Fruit fly (Drosophila melanogaster): Measurements from ENCODE around the gene CG11779.

CG11779 gene

dm6 chr3R:19147511-19148239, 12.0 kb downstream of the CG11779 start, which contains the start of gene Ppcs (continued):
- TF ChIP-seq sna (GFP tag; IDR thresholded peaks at IDR 0.05; ENCODE audit: partially characterized antibody) (peak; percentile 69; the same call in 1 of the 2 replicates), ash1 (GFP tag; optimal IDR thresholded peaks at IDR 0.05) (no peak), hkb (optimal IDR thresholded peaks at IDR 0.05) (no peak), hkb (GFP tag; IDR thresholded peaks at IDR 0.05) (no peak; the same call in 1 of the 2 replicates), Ets65A (GFP tag) (peak; percentile 93), CG17568 (GFP tag; optimal IDR thresholded peaks at IDR 0.05) (no peak), CHES-1-like (GFP tag; optimal IDR thresholded peaks at IDR 0.05) (peak; percentile 65), CG4404 (GFP tag; IDR thresholded peaks at IDR 0.05) (no peak; the same call in 1 of the 2 replicates), CkIIα-i1 (GFP tag; IDR thresholded peaks at IDR 0.05) (no peak), Nf-YB (GFP tag; optimal IDR thresholded peaks at IDR 0.05) (peak; percentile 28), CG10979 (tag; optimal IDR thresholded peaks at IDR 0.05) (peak; percentile 43), z (GFP tag; IDR thresholded peaks at IDR 0.05) (no peak; the same call in 2 of the 3 replicates), Bdp1 (GFP tag; optimal IDR thresholded peaks at IDR 0.05) (peak; percentile 19), rib (GFP tag; IDR thresholded peaks at IDR 0.05) (peak; percentile 64; the same call in 1 of the 2 replicates), unpg (GFP tag; optimal IDR thresholded peaks at IDR 0.05) (peak; percentile 20), CG13624 (GFP tag; optimal IDR thresholded peaks at IDR 0.05) (peak; percentile 83)

DNA sequence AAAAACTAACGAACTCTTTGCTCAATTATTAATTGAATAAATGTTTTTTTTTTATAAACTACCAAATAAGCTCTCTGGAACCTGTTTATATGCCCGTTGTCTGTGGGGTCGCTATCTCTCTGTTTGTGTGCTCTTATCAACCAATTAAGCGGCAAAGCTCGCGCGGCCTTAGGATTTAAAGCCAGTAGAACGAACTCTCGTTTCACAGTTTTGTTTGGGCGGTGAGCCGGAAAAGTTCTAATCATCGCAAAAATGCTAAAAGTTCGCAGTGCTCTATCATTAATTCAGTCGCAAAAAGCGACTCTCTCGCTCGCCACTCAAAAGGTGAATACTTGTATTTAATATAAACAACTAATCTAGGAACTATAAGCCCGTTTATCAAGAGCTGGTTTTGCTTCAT, 24.7 kb downstream of the CG11779 start, which contains the start of gene Cyp12a4:
Gene Cyp12a4, plus strand, starts transcription at position 202 of the 400 bp plus-strand sequence.
- TF ChIP-seq CG18599 (GFP tag; optimal IDR thresholded peaks at IDR 0.05) (peak; percentile 8), rib (GFP tag; IDR thresholded peaks at IDR 0.05) (peak; percentile 56; the same call in 1 of the 2 replicates), sug (tag; optimal IDR thresholded peaks at IDR 0.05) (peak; percentile 78), exex (tag; optimal IDR thresholded peaks at IDR 0.05) (peak; percentile 76), sens (GFP tag) (peak; percentile 21), Trl (optimal IDR thresholded peaks at IDR 0.05) (peak in 1 of 2 experiments; percentile 16), Trl (GFP tag; optimal IDR thresholded peaks at IDR 0.05) (no peak), lab (GFP tag; optimal IDR thresholded peaks at IDR 0.05) (peak; percentile 38), Hr39 (optimal IDR thresholded peaks at IDR 0.05) (no peak), ftz-f1 (GFP tag; optimal IDR thresholded peaks at IDR 0.05) (no peak), NK7.1 (GFP tag; optimal IDR thresholded peaks at IDR 0.05) (no peak), NFAT (GFP tag; IDR thresholded peaks at IDR 0.05) (no peak), Adf1 (GFP tag; IDR thresholded peaks at IDR 0.05) (peak; percentile 15; the same call in 1 of the 2 replicates), Med (GFP tag) (peak; percentile 23)

DNA sequence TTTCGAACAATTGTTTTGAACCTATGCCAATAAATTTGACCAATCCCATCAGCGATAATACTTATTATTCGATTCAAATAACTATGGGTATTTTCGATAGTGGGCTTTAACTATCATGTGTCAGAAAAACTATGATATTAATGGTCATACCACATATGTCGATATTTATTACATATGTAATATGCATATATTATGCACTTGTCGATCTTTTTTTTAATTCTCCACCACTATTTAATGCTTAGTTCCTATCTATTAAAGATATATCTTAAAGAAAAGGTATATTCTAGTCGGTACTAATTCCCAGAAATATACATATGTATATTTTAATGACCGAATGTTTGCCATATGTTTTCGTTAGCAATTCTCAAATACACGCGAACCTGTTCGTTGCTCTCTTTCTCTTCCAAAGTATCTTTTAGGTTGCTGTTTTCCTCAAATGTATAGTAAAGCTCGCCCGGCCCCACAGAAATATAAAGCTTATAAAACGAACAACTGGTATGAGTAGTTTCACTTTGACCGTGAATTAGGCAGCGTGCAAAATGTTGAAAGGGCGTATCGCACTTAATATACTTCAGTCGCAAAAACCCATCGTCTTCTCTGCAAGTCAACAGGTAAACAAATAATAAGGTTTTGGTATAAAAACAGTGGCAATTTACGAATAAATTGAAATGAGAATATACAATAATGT, 27.4 kb downstream of the CG11779 start, which contains the start of gene Cyp12a5:
Gene Cyp12a5, plus strand, starts transcription at position 503 of the 688 bp plus-strand sequence.
- TF ChIP-seq lola (GFP tag; optimal IDR thresholded peaks at IDR 0.05) (no peak), lilli (GFP tag; optimal IDR thresholded peaks at IDR 0.05) (peak; percentile 19), exex (tag; optimal IDR thresholded peaks at IDR 0.05) (peak; percentile 23), ken (GFP tag; IDR thresholded peaks at IDR 0.05) (no peak), row (GFP tag; IDR thresholded peaks at IDR 0.05) (peak; percentile 64), CG16813 (GFP tag; IDR thresholded peaks at IDR 0.05; ENCODE audit: partially characterized antibody) (no peak), Nf-YB (GFP tag; optimal IDR thresholded peaks at IDR 0.05) (peak; percentile 86), CG11696 (GFP tag; IDR thresholded peaks at IDR 0.05) (no peak), D19B (GFP tag; optimal IDR thresholded peaks at IDR 0.05) (peak; percentile 89), CG6854 (GFP tag; optimal IDR thresholded peaks at IDR 0.05) (no peak), PHDP (tag; optimal IDR thresholded peaks at IDR 0.05) (peak; percentile 23), cwo (GFP tag; optimal IDR thresholded peaks at IDR 0.05) (no peak), CG1024 (GFP tag; IDR thresholded peaks at IDR 0.05) (no peak), CG10209 (GFP tag; optimal IDR thresholded peaks at IDR 0.05) (no peak), BEAF-32 (GFP tag; optimal IDR thresholded peaks at IDR 0.05) (no peak), jing (GFP tag; optimal IDR thresholded peaks at IDR 0.05) (no peak), CG7839 (tag; optimal IDR thresholded peaks at IDR 0.05) (no peak), gem (tag; optimal IDR thresholded peaks at IDR 0.05) (no peak), CG14860 (GFP tag; IDR thresholded peaks at IDR 0.05; ENCODE audit: partially characterized antibody) (no peak), Nf-YA (GFP tag; IDR thresholded peaks at IDR 0.05) (no peak)

All from whole organism, embryonic.